Fruit fly (Drosophila melanogaster): ENCODE measurements around the gene Rpt3R.

dm6 chr3R:9756187-9756586 is at the start of gene Rpt3R, which contains the start of gene Alg12:
- TF ChIP-seq cic (GFP tag; optimal IDR thresholded peaks at IDR 0.05), result no peak
- TF ChIP-seq CG14711 (tag; optimal IDR thresholded peaks at IDR 0.05), result peak; percentile 71
- no peak for TF ChIP-seq Mnt (GFP tag; optimal IDR thresholded peaks at IDR 0.05)
- no peak for TF ChIP-seq kay (GFP tag; ENCODE audit: borderline replicate concordance)
- no peak for TF ChIP-seq CG33017 (tag; optimal IDR thresholded peaks at IDR 0.05)
- TF ChIP-seq CG12768 (GFP tag; optimal IDR thresholded peaks at IDR 0.05), result no peak
- TF ChIP-seq CG1620 (GFP tag; optimal IDR thresholded peaks at IDR 0.05), result no peak
- TF ChIP-seq CG5204 (GFP tag; optimal IDR thresholded peaks at IDR 0.05), result no peak
- no peak for TF ChIP-seq cnc (optimal IDR thresholded peaks at IDR 0.05)
- peak; percentile 21 for TF ChIP-seq bab1 (GFP tag; optimal IDR thresholded peaks at IDR 0.05)
- TF ChIP-seq CG7045 (GFP tag; optimal IDR thresholded peaks at IDR 0.05), result no peak
- TF ChIP-seq toe (GFP tag; optimal IDR thresholded peaks at IDR 0.05), result no peak
- no peak for TF ChIP-seq tj (GFP tag; optimal IDR thresholded peaks at IDR 0.05)
- peak; percentile 19 for TF ChIP-seq Crg-1 (GFP tag; optimal IDR thresholded peaks at IDR 0.05)
